Worm (Caenorhabditis elegans) whole organism, late embryonic: Measurements from ENCODE around the gene M03C11.9.

Experiments used
- elt-2 ChIP-seq: sonication (generic microtip); optimal IDR thresholded peaks from 2 replicates; lab custom pipeline; 2016; ENCODE audit warnings: missing genetic modification reagents, missing genetic modification characterization, missing compliant biosample characterization
- ets-4 ChIP-seq: sonication (generic microtip); optimal IDR thresholded peaks from 2 replicates; lab custom pipeline; 2016; ENCODE audit warnings: missing genetic modification characterization, missing compliant biosample characterization
- hlh-8 ChIP-seq: sonication (generic microtip); optimal IDR thresholded peaks from 2 replicates; lab custom pipeline; 2016; ENCODE audit warnings: missing genotype, missing genetic modification characterization, missing compliant biosample characterization
- lin-11 ChIP-seq: fragments of 200-800 bp; sonication (Bioruptor generic); optimal IDR thresholded peaks from 2 replicates; lab custom pipeline; 2018; ENCODE audit warnings: mild to moderate bottlenecking, missing genetic modification characterization, missing compliant biosample characterization
- mec-3 ChIP-seq: sonication (generic microtip); optimal IDR thresholded peaks from 2 replicates; lab custom pipeline; 2016; ENCODE audit warnings: borderline replicate concordance, missing genetic modification characterization, missing compliant biosample characterization
- nhr-11 ChIP-seq: fragments of 150-350 bp; optimal IDR thresholded peaks from 2 replicates; lab custom pipeline; 2014; ENCODE audit warnings: missing biosample characterization, missing genetic modification characterization
- rnt-1 ChIP-seq: sonication (generic microtip); optimal IDR thresholded peaks from 2 replicates; lab custom pipeline; 2016; ENCODE audit warnings: missing genetic modification characterization, missing compliant biosample characterization

DNA sequence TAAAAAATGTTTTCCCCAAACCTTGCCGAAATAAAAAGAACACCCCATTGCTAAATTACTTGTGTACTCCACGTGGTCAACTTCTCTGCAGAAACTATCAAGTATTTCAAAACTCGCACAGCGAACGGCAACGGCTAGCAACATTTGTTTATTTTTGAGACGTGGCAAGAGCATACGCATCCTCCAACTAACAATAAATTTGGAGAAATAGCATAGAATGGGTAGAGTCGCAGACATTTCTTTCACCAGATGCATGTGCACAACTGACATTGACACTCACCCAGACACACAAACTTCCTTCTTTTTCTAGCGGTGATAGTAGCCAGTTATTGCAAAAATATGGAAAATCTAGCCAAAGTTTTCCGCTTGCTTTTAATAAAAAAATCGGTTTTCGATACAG is 11.9 kb downstream of the M03C11.9 start:
- no peak for TF ChIP-seq rnt-1 (tag; lab: Kevin White, UChicago)
- TF ChIP-seq nhr-11 (tag; lab: Kevin White, UChicago) = no peak
- TF ChIP-seq mec-3 (tag; lab: Kevin White, UChicago) = no peak
- no peak for TF ChIP-seq lin-11 (tag; lab: Kevin White, UChicago)
- no peak for TF ChIP-seq hlh-8 (tag; lab: Kevin White, UChicago)
- no peak for TF ChIP-seq ets-4 (tag; lab: Kevin White, UChicago)
- TF ChIP-seq elt-2 (tag; lab: Kevin White, UChicago) = no peak
